Fruit fly (Drosophila melanogaster): ENCODE measurements around the gene nenya.
"Not testable (repeated sequence)": the region's sequence is repeated elsewhere in the genome, so short reads cannot be mapped to it uniquely, and the experiment has no call there.

The nenya gene

DNA sequence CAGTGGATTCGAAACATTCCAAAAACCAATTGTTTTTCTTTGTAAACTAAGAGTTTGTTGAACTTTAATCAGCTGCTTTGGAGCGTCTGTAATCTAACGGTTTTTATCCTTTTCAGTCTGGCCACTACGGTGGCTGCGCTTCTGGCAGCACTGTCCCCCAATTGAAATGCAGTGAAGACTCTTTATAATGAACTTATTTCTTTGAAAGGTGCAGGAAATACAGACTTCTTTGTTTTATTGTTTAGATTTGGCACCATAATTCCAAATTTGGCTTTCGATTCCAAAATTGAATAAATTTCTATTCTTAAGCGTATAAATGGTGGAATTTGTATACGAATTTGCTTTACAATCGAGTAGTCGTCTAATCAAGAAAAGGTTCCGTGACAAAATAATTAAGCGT is at the start of gene nenya:
Gene nenya, minus strand, starts transcription at position 35 of the 400 bp plus-strand sequence.
- no peak for TF ChIP-seq Mnt (GFP tag; optimal IDR thresholded peaks at IDR 0.05)
- TF ChIP-seq ovo (GFP tag; optimal IDR thresholded peaks at IDR 0.05): peak; percentile 44

DNA sequence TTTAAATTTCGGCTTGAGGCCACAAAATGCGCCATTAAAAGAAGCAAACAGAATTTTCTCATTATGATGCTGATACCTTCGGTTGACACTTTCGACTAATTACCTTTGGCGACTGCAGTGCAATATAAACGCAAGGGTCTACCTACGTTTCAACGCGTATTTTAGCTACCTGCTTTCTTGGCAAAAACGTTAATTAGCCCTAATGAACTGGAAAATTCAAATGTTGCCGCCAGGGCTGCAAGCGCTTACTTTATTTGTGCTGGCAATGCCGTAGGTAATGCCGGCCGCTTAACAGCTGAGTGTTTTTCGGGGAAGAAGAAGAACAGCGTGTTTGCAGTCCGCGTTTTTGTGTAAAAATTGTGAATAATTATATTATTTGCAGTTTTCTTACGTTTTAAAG is 35.1 kb upstream of the nenya start, which contains the start of the genes CG31131 and CG4849:
Gene CG31131, minus strand, starts transcription at position 101 of the 400 bp plus-strand sequence.
Gene CG4849, plus strand, starts transcription at position 297 of the 400 bp plus-strand sequence.
- not testable (repeated sequence) for TF ChIP-seq CG11617, Clk, ovo (GFP tag; optimal IDR thresholded peaks at IDR 0.05)

DNA sequence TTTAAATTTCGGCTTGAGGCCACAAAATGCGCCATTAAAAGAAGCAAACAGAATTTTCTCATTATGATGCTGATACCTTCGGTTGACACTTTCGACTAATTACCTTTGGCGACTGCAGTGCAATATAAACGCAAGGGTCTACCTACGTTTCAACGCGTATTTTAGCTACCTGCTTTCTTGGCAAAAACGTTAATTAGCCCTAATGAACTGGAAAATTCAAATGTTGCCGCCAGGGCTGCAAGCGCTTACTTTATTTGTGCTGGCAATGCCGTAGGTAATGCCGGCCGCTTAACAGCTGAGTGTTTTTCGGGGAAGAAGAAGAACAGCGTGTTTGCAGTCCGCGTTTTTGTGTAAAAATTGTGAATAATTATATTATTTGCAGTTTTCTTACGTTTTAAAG is 32.5 kb upstream of the nenya start, which contains the start of gene CG31253:
Gene CG31253, minus strand, starts transcription at position 101 of the 400 bp plus-strand sequence.
- TF ChIP-seq Mnt (GFP tag; optimal IDR thresholded peaks at IDR 0.05); CG7101 (tag; optimal IDR thresholded peaks at IDR 0.05); CG5204 (GFP tag; optimal IDR thresholded peaks at IDR 0.05): not testable (repeated sequence)

DNA sequence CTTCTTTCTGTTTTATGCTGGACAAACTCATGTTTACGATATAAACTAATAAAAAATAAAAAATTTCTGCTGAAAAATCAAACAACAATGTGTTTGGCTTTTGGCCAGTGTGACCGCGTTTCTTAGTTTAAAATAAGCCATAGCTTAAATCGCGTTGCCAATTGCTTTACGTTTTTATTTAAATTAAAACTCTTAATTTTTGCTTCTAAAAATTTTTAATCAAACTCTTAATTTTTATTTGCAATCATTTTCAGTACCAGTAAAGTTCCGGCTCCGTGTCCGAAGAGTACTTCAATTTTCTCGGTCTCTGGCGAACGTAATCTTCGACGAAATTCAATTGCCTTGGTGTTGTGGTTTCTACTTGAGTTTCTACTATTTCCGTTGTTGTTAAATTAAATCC is 31.2 kb upstream of the nenya start, which contains the start of the genes CG42487 and CG4884:
Gene CG42487, minus strand, starts transcription at position 101 of the 400 bp plus-strand sequence.
Gene CG4884, minus strand, starts transcription at position 101 of the 400 bp plus-strand sequence.
- not testable (repeated sequence) for TF ChIP-seq Clk, Crg-1, cic (GFP tag; optimal IDR thresholded peaks at IDR 0.05)

DNA sequence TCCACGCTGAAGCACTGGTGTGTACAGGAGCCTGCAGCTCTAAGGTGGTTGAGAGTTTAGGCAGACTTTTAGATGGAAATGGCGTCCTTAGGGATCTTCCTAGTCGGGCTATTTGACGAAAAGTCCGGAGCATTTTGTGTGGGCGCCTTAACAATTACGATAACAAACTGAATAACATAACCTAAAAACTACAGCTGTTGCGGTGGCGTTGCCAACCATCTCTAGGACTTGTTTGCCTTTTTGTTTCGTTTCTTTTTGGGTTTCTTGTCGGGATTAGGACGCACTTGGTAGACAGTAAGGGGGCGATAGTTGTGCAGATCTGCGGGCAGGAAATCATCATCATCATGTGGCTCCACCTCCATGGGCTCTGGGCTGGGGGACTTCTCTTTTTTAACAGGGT is 30.0 kb upstream of the nenya start:
- TF ChIP-seq Crg-1 (GFP tag; optimal IDR thresholded peaks at IDR 0.05) (no peak), CG33017 (tag; optimal IDR thresholded peaks at IDR 0.05) (no peak), bab1 (GFP tag; optimal IDR thresholded peaks at IDR 0.05) (no peak), CG5204 (GFP tag; optimal IDR thresholded peaks at IDR 0.05) (no peak), pad (GFP tag; optimal IDR thresholded peaks at IDR 0.05) (no peak), CG7101 (tag; optimal IDR thresholded peaks at IDR 0.05) (no peak), CG11617 (GFP tag; optimal IDR thresholded peaks at IDR 0.05) (no peak), CG12768 (GFP tag; optimal IDR thresholded peaks at IDR 0.05) (no peak), CG7045 (GFP tag; optimal IDR thresholded peaks at IDR 0.05) (no peak), ovo (GFP tag; optimal IDR thresholded peaks at IDR 0.05) (no peak)

DNA sequence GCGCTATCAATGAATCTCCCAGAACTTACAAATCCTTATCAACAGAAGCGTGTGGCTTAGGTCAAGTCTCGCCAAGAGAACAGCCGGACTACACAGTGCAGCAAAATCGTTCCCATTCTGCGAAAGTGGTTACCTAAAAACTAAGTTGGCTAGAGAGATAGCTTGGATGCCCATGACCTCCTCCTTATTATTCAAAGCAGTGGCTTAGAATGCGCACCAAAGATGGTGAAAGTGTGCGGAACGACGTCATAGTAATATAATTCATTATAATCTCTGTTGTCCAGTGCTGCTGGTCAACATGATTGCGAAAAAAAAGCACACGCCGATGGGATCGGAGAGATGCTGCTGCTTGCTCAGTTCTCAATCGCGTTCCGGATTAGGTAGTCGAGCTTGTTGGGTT is 26.6 kb upstream of the nenya start, which contains the start of gene Nep7:
Gene Nep7, plus strand, starts transcription at position 385 of the 400 bp plus-strand sequence.
- TF ChIP-seq CG12768 (GFP tag; optimal IDR thresholded peaks at IDR 0.05) (peak; percentile 16), CG7045 (GFP tag; optimal IDR thresholded peaks at IDR 0.05) (no peak), pad (GFP tag; optimal IDR thresholded peaks at IDR 0.05) (no peak), CG5204 (GFP tag; optimal IDR thresholded peaks at IDR 0.05) (no peak), cic (GFP tag; optimal IDR thresholded peaks at IDR 0.05) (peak; percentile 97), CG14711 (tag; optimal IDR thresholded peaks at IDR 0.05) (no peak), kay (GFP tag; ENCODE audit: borderline replicate concordance) (no peak), Hr96 (GFP tag; optimal IDR thresholded peaks at IDR 0.05) (no peak), cnc (optimal IDR thresholded peaks at IDR 0.05) (no peak), toe (GFP tag; optimal IDR thresholded peaks at IDR 0.05) (no peak), CG7101 (tag; optimal IDR thresholded peaks at IDR 0.05) (peak; percentile 26), ovo (GFP tag; optimal IDR thresholded peaks at IDR 0.05) (no peak), Mnt (GFP tag; optimal IDR thresholded peaks at IDR 0.05) (no peak), CG33017 (tag; optimal IDR thresholded peaks at IDR 0.05) (peak; percentile 30), CG1620 (GFP tag; optimal IDR thresholded peaks at IDR 0.05) (no peak), bab1 (GFP tag; optimal IDR thresholded peaks at IDR 0.05) (no peak), tj (GFP tag; optimal IDR thresholded peaks at IDR 0.05) (no peak), CG11617 (GFP tag; optimal IDR thresholded peaks at IDR 0.05) (no peak), Crg-1 (GFP tag; optimal IDR thresholded peaks at IDR 0.05) (no peak)

DNA sequence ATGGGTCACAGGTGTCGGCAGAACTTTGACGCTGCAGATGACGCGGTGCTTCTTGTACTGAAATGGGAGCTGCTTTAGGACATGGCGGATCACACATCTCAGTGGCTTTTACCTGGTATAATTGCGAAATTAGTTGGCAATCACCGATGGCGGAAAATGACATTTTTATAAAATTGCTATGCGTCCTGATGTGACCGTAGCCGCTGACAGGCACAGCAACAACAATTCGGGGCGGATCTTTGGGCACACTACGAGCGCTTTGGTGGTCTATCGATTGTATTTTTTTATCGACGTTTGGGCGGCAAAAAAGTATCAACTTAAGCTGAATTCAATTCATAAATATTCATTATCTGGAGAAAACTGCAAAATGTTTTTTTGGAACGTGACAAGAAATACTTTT is 25.9 kb upstream of the nenya start, which contains the start of gene CG4951:
Gene CG4951, minus strand, starts transcription at position 223 of the 400 bp plus-strand sequence.
- no peak for TF ChIP-seq kay (GFP tag; ENCODE audit: borderline replicate concordance)
- TF ChIP-seq CG11617 (GFP tag; optimal IDR thresholded peaks at IDR 0.05): no peak
- peak; percentile 31 for TF ChIP-seq bab1 (GFP tag; optimal IDR thresholded peaks at IDR 0.05)
- no peak for TF ChIP-seq pad (GFP tag; optimal IDR thresholded peaks at IDR 0.05)

DNA sequence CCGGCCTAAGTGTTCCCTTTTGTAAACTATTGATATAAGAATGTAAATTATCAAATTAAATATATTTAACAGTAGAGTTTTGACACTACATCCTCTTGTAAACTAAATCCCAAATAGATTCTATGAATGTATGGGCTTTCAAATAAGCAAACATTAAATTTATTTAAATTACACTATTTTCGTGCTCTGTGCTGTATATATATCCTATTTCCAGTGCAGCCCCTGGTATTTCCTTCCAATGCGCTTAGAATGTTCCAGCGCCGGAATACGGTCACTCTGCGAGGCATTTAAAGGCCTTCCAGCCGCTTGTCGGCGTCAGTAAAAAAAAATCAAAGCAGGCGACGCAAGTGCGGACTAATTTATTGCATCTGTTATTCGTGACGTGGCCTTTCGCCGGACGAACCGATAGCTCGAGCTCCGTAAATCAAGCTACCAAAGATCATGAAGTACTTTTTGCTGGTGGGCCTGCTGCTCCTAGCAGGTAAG is 20.5 kb upstream of the nenya start, which contains the start of gene Gp93:
Gene Gp93, plus strand, starts transcription at position 291 of the 486 bp plus-strand sequence.
- TF ChIP-seq toe (GFP tag; optimal IDR thresholded peaks at IDR 0.05) (no peak), pad (GFP tag; optimal IDR thresholded peaks at IDR 0.05) (no peak), CG33017 (tag; optimal IDR thresholded peaks at IDR 0.05) (peak; percentile 48), kay (GFP tag; ENCODE audit: borderline replicate concordance) (no peak), bab1 (GFP tag; optimal IDR thresholded peaks at IDR 0.05) (peak; percentile 70), CG7045 (GFP tag; optimal IDR thresholded peaks at IDR 0.05) (peak; percentile 42), cic (GFP tag; optimal IDR thresholded peaks at IDR 0.05) (peak; percentile 45), ovo (GFP tag; optimal IDR thresholded peaks at IDR 0.05) (peak; percentile 2), CG5204 (GFP tag; optimal IDR thresholded peaks at IDR 0.05) (no peak), CG1620 (GFP tag; optimal IDR thresholded peaks at IDR 0.05) (peak; percentile 38), CG14711 (tag; optimal IDR thresholded peaks at IDR 0.05) (peak; percentile 40), Crg-1 (GFP tag; optimal IDR thresholded peaks at IDR 0.05) (peak; percentile 68), Hr96 (GFP tag; optimal IDR thresholded peaks at IDR 0.05) (no peak), CG7101 (tag; optimal IDR thresholded peaks at IDR 0.05) (peak; percentile 58), CG12768 (GFP tag; optimal IDR thresholded peaks at IDR 0.05) (peak; percentile 51), Clk (GFP tag; optimal IDR thresholded peaks at IDR 0.05) (peak; percentile 14), tj (GFP tag; optimal IDR thresholded peaks at IDR 0.05) (peak; percentile 17), cnc (optimal IDR thresholded peaks at IDR 0.05) (no peak), CG11617 (GFP tag; optimal IDR thresholded peaks at IDR 0.05) (peak; percentile 46), Mnt (GFP tag; optimal IDR thresholded peaks at IDR 0.05) (peak; percentile 71)

All from whole organism, adult.